Fruit fly (Drosophila melanogaster): ENCODE data around the gene PolZ2.

DNA sequence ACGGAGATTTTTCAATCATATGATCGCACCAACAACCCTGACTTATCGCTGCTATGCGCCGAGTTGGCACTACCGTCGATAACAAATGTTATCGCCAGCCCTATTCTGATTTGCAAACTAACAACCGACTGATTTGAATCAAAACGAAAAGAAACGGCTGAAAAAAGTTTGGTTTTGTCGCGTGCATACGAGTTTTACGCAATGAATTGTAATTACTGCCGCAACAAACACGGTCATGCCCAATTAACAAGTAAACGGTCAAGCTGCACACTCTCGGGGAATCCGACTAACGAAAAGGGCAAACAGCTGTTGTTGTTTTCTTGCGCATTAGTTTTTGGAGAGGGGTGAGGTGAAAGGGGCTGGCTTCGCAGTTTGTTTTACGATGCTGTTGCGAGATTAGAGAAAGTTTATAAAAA, 23.9 kb upstream of the PolZ2 start, which contains the start of the genes CG14671 and CG12746:
- TF ChIP-seq D1 (tag; optimal IDR thresholded peaks at IDR 0.05): no peak
- no peak for TF ChIP-seq Snoo (tag; optimal IDR thresholded peaks at IDR 0.05)
- TF ChIP-seq CG4496 (GFP tag; IDR thresholded peaks at IDR 0.05): no peak
- TF ChIP-seq EcR (GFP tag; optimal IDR thresholded peaks at IDR 0.05): no peak
- TF ChIP-seq gl (tag; optimal IDR thresholded peaks at IDR 0.05): no peak
- no peak for TF ChIP-seq rn (GFP tag; IDR thresholded peaks at IDR 0.05)
- no peak for TF ChIP-seq Pif1A (GFP tag; optimal IDR thresholded peaks at IDR 0.05)
- TF ChIP-seq CG8159 (tag; optimal IDR thresholded peaks at IDR 0.05): no peak
- TF ChIP-seq CG13204 (GFP tag; optimal IDR thresholded peaks at IDR 0.05): no peak
- no peak for TF ChIP-seq fd96Ca (GFP tag; IDR thresholded peaks at IDR 0.05)
- TF ChIP-seq CG15710 (tag; optimal IDR thresholded peaks at IDR 0.05): no peak
- TF ChIP-seq Ets98B (GFP tag; IDR thresholded peaks at IDR 0.05): no peak
- TF ChIP-seq CG9948 (tag; optimal IDR thresholded peaks at IDR 0.05): no peak
